Worm (Caenorhabditis elegans): ENCODE measurements around the gene myo-2.
A peak's percentile ranks its signal among the peaks of the same experiment; 100 is the strongest.

The myo-2 gene

DNA sequence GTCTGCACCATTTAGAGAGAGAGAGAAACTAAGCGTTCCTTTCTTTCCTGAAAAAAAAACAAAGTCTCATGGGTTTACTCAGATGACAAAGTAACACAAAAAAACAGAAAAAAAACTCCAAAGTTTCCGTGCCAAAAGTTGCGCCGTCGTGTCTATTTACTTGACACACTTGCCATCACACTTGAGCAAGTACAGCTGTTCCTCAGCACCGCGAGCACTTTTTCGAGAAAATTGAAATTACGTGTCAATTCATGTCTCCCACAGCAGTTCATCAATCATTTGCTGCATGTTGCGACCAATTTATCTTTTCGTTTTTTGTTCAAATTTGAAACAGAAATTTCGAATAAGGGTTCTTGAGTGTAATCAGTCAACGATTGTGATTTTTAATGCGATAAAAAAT, 31.4 kb upstream of the myo-2 start:
- peak; percentile 17 for TF ChIP-seq pha-4 (tag; optimal IDR thresholded peaks at IDR 0.05)
- TF ChIP-seq nhr-179 (tag; optimal IDR thresholded peaks at IDR 0.05), result no peak

DNA sequence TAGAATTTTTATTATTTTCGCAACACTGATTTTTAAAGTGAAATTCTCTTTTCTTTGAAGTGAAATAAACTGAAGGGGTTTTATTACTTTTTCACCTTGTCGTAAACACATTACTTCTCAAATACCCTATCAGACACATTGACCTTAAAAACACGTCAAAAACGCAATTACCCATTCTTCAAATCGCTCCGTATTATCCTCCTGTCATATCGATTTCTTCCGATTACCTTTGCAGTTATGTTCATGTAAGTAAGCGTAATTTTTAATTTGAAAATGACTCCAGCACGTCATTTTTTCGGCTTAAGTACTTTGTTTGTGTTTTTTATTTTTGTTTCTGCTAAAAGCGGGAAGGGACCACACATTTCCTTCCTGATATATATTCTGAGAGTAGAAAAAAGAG, 29.6 kb upstream of the myo-2 start:
- TF ChIP-seq tbx-9 (tag; optimal IDR thresholded peaks at IDR 0.05; ENCODE audit: borderline replicate concordance) (no peak), snpc-4 (GFP tag; optimal IDR thresholded peaks at IDR 0.05) (no peak), snpc-4 (tag; optimal IDR thresholded peaks at IDR 0.05) (no peak), nhr-120 (GFP tag; IDR thresholded peaks at IDR 0.05) (no peak), attf-6 (GFP tag; IDR thresholded peaks at IDR 0.05) (no peak), dpl-1 (GFP tag; optimal IDR thresholded peaks at IDR 0.05) (no peak), ceh-91 (GFP tag; IDR thresholded peaks at IDR 0.05) (no peak), cebp-1 (GFP tag; IDR thresholded peaks at IDR 0.05) (no peak), cebp-1 (tag; optimal IDR thresholded peaks at IDR 0.05) (no peak), D2030.7 (GFP tag; IDR thresholded peaks at IDR 0.05) (no peak), ceh-27 (GFP tag; optimal IDR thresholded peaks at IDR 0.05) (no peak)

DNA sequence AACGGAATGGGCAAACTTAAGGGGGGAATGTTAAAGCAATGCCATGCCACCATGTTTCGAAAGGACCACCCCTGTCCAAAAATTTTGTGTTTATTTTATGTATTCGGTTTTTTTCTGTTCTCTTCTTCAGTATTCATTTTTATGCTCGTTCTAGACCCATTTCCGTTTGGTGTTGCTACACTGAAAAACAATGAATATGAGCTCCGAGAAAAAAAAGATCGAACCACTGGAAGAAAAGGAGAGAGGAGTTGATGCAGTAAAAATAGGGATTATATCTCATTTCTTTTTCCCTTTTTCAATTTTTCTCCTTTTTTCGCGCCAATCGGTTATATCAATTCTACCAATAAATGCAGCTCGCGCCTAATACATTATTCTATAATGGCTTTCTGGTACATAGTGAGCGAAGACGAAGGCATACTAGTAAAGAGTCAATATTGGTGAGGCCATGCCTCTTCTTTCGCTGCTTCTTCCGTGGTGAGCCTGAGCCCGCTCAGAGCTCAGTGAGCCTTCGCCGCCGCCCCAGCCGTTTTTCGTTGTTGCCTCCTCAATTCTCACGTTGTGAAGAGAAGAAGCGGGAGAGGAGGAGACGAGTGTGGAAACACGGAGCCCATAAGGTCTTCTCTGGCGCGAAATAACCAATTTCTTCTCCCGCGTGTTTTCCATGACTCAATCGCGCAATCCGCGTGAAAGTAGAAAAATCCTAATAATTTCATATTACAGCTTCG, 27.7 kb upstream of the myo-2 start:
- TF ChIP-seq zfh-2 (GFP tag; conservative IDR thresholded peaks at IDR 0.05), result peak; percentile 85
- 0 out of 2 replicates have a peak, but pooled peaks have one; percentile 6 for TF ChIP-seq cebp-2 (GFP tag; IDR thresholded peaks at IDR 0.05)
- no peak for TF ChIP-seq cebp-1 (GFP tag; IDR thresholded peaks at IDR 0.05)
- peak; percentile 9 for TF ChIP-seq cebp-1 (tag; optimal IDR thresholded peaks at IDR 0.05)
- TF ChIP-seq ztf-22 (GFP tag; optimal IDR thresholded peaks at IDR 0.05), result no peak

DNA sequence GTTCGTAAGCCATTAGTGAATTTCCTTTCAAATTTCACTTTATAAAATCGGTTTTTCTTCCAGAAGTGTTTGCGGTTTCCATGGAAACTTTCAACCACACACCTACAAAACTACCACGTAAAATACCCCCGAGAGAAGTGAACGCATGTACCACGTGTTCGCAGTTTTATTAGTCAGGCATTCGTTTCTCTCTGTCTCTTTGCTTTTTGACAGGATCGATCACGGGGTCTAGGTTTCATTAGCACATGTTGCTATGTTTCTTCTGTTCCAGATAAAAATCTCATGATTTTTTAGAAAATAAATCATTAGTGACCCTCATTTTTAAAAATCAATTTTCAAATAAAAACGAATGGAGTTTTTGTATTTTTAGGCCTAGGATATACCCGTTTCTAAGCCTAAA, 23.4 kb upstream of the myo-2 start:
- no peak for TF ChIP-seq tlf-1 (GFP tag; optimal IDR thresholded peaks at IDR 0.05)
- no peak for TF ChIP-seq ztf-22 (GFP tag; optimal IDR thresholded peaks at IDR 0.05)
- no peak for TF ChIP-seq ccch-3 (GFP tag; optimal IDR thresholded peaks at IDR 0.05)
- no peak for TF ChIP-seq lin-35 (GFP tag; optimal IDR thresholded peaks at IDR 0.05)
- TF ChIP-seq Y67H2A.10 (GFP tag; conservative IDR thresholded peaks at IDR 0.05), result no peak
- no peak for TF ChIP-seq bed-1 (GFP tag; IDR thresholded peaks at IDR 0.05)
- TF ChIP-seq T07F8.4 (tag; optimal IDR thresholded peaks at IDR 0.05), result no peak
- no peak for TF ChIP-seq sea-2 (GFP tag; IDR thresholded peaks at IDR 0.05)
- TF ChIP-seq egrh-3 (GFP tag; IDR thresholded peaks at IDR 0.05), result no peak
- no peak for TF ChIP-seq mel-28 (tag; optimal IDR thresholded peaks at IDR 0.05; ENCODE audit: borderline replicate concordance)
- no peak for TF ChIP-seq mxl-1 (tag; optimal IDR thresholded peaks at IDR 0.05)
- no peak for TF ChIP-seq egl-44 (GFP tag; IDR thresholded peaks at IDR 0.05)
- TF ChIP-seq mes-4 (tag; optimal IDR thresholded peaks at IDR 0.05), result no peak
- no peak for TF ChIP-seq cebp-1 (GFP tag; IDR thresholded peaks at IDR 0.05)
- TF ChIP-seq cebp-1 (tag; optimal IDR thresholded peaks at IDR 0.05), result peak; percentile 51
- no peak for TF ChIP-seq nhr-179 (tag; optimal IDR thresholded peaks at IDR 0.05)
- TF ChIP-seq C06A6.2 (GFP tag; conservative IDR thresholded peaks at IDR 0.05), result 0 out of 2 replicates have a peak, but pooled peaks have one; percentile 31
- no peak for TF ChIP-seq lin-54 (GFP tag; optimal IDR thresholded peaks at IDR 0.05)
- TF ChIP-seq attf-3 (GFP tag; conservative IDR thresholded peaks at IDR 0.05), result no peak

DNA sequence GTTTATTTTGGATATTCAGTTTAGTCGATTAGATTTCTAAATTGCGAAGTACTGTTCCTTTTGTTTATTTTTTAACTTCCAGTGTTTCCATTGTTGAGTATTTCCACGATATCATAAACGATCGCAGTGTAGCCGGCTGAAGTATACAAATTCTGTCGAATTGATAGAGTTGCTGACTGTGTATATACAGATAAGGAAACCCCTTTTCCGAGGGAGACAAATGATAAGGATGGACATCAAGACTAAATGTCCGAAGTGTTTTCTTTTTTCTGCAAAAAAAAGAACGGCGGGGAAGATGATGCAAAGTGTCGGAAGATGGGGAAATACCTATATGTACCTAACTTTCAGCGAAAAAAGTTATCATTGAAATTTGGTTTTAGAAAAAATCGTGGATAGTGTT, 21.3 kb upstream of the myo-2 start:
- no peak for TF ChIP-seq tlf-1 (GFP tag; optimal IDR thresholded peaks at IDR 0.05)
- peak; percentile 67 for TF ChIP-seq nhr-80 (tag; optimal IDR thresholded peaks at IDR 0.05)

All from whole organism, young adult.